Worm (Caenorhabditis elegans): ENCODE results near the gene srv-25.

The srv-25 gene

DNA sequence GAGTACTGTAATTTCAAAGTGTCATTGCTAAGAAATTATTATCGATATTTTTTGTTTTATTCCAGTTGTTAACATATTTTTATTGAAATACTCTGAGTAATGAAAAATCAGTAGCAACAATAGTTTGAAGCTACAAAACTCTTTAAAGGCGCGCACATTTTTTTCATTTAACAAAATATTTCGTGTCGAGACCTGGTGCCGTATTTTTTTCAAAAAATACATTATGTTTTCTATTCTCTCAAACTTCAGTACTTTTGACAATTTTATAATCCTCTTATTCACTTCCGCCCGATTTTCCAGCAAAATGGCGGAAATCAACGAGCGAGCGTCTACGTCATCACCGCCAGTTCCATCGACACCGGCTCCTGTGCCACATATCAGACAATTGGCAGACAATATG is 30.4 kb upstream of the srv-25 start, which contains the start of gene blos-2:
Gene blos-2, plus strand, starts transcription at position 301 of the 400 bp plus-strand sequence.
- TF ChIP-seq let-526 (GFP tag; IDR thresholded peaks at IDR 0.05) (no peak), repo-1 (tag; optimal IDR thresholded peaks at IDR 0.05) (peak; percentile 17), madf-10 (tag; optimal IDR thresholded peaks at IDR 0.05) (no peak)

- TF ChIP-seq B0336.3 (GFP tag; IDR thresholded peaks at IDR 0.05) (0 out of 2 replicates have a peak, but pooled peaks have one; percentile 32), efl-1 (GFP tag; optimal IDR thresholded peaks at IDR 0.05) (no peak), hlh-26 (GFP tag; conservative IDR thresholded peaks at IDR 0.05) (no peak), dox-1 (GFP tag; IDR thresholded peaks at IDR 0.05) (peak; percentile 57), cebp-1 (GFP tag; IDR thresholded peaks at IDR 0.05) (no peak), cebp-1 (tag; optimal IDR thresholded peaks at IDR 0.05) (peak; percentile 40), pha-4 (tag; optimal IDR thresholded peaks at IDR 0.05) (no peak), nhr-80 (tag; optimal IDR thresholded peaks at IDR 0.05) (peak; percentile 88), ceh-58 (GFP tag; IDR thresholded peaks at IDR 0.05) (0 out of 2 replicates have a peak, but pooled peaks have one; percentile 29)
These were observed 27.2 kb upstream of the srv-25 start for ce11 chrIV:6330790-6331189.

- no peak for TF ChIP-seq ceh-91 (GFP tag; IDR thresholded peaks at IDR 0.05)
- no peak for TF ChIP-seq gei-17 (GFP tag; optimal IDR thresholded peaks at IDR 0.05)
- TF ChIP-seq him-1 (tag; optimal IDR thresholded peaks at IDR 0.05): no peak
- TF ChIP-seq unc-130 (GFP tag; optimal IDR thresholded peaks at IDR 0.05): no peak
- TF ChIP-seq hlh-26 (GFP tag; conservative IDR thresholded peaks at IDR 0.05): no peak
- no peak for TF ChIP-seq hmg-20 (GFP tag; IDR thresholded peaks at IDR 0.05)
- TF ChIP-seq unc-62 (GFP tag; optimal IDR thresholded peaks at IDR 0.05): no peak
- TF ChIP-seq die-1 (tag; optimal IDR thresholded peaks at IDR 0.05): no peak
- TF ChIP-seq F49E8.2 (tag; optimal IDR thresholded peaks at IDR 0.05; ENCODE audit: insufficient read depth): no peak
- no peak for TF ChIP-seq F55B11.4 (tag; optimal IDR thresholded peaks at IDR 0.05; ENCODE audit: borderline replicate concordance, insufficient read depth)
- no peak for TF ChIP-seq bed-2 (GFP tag; IDR thresholded peaks at IDR 0.05)
- no peak for TF ChIP-seq B0019.2 (GFP tag; conservative IDR thresholded peaks at IDR 0.05)
- TF ChIP-seq aptf-2 (GFP tag; conservative IDR thresholded peaks at IDR 0.05): no peak
- no peak for TF ChIP-seq ztf-28 (GFP tag; IDR thresholded peaks at IDR 0.05)
- no peak for TF ChIP-seq zfh-2 (GFP tag; conservative IDR thresholded peaks at IDR 0.05)
These were observed 25.8 kb upstream of the srv-25 start, which contains the start of gene seu-1 for ce11 chrIV:6329339-6329738. Gene seu-1 (plus strand): TSS chrIV:6329639.

DNA sequence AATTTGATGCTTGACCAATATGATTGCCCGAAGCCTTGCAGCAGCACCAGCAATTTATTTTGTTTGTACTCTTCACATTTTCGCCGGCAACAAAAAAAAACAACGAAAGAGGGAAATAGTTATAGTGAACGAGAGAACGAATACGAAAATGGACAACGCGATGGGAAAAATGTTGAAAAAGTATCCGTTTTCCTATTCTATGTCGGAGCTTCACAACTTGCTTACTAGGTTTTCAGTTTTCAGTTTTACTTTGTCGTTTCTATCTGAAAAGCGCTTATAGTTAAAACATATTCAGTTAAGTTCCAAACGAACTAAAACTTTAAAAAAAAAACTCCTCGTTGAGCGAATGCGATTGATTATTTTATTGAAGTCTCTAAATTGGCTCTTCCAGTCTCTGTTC is 24.7 kb upstream of the srv-25 start:
- TF ChIP-seq snpc-3.4 (tag; optimal IDR thresholded peaks at IDR 0.05): no peak
- TF ChIP-seq B0035.1 (tag; optimal IDR thresholded peaks at IDR 0.05): no peak
- no peak for TF ChIP-seq atf-7 (tag; optimal IDR thresholded peaks at IDR 0.05)
- TF ChIP-seq dox-1 (GFP tag; IDR thresholded peaks at IDR 0.05): no peak
- no peak for TF ChIP-seq ceh-27 (GFP tag; optimal IDR thresholded peaks at IDR 0.05)
- no peak for TF ChIP-seq lin-35 (GFP tag; optimal IDR thresholded peaks at IDR 0.05)
- TF ChIP-seq ekl-4 (GFP tag; IDR thresholded peaks at IDR 0.05): no peak
- no peak for TF ChIP-seq hmg-20 (GFP tag; IDR thresholded peaks at IDR 0.05)
- TF ChIP-seq madf-6 (GFP tag; IDR thresholded peaks at IDR 0.05): no peak
- TF ChIP-seq zfh-2 (GFP tag; conservative IDR thresholded peaks at IDR 0.05): no peak
- no peak for TF ChIP-seq lsl-1 (GFP tag; optimal IDR thresholded peaks at IDR 0.05)
- TF ChIP-seq ama-1 (optimal IDR thresholded peaks at IDR 0.05): no peak
- no peak for TF ChIP-seq ama-1 (GFP tag; optimal IDR thresholded peaks at IDR 0.05)
- no peak for TF ChIP-seq hmg-1.2 (GFP tag; IDR thresholded peaks at IDR 0.05)
- TF ChIP-seq D2030.7 (GFP tag; IDR thresholded peaks at IDR 0.05): no peak
- no peak for TF ChIP-seq fkh-3 (tag; optimal IDR thresholded peaks at IDR 0.05)
- TF ChIP-seq ztf-6 (GFP tag; IDR thresholded peaks at IDR 0.05): no peak
- TF ChIP-seq bed-2 (GFP tag; IDR thresholded peaks at IDR 0.05): no peak
- no peak for TF ChIP-seq unc-130 (GFP tag; optimal IDR thresholded peaks at IDR 0.05)

Measured in whole organism, young adult.